Worm (Caenorhabditis elegans): ENCODE measurements around the gene M05D6.1.

ce11 chrII:8450750-8451149 lies 24.5 kb downstream of the M05D6.1 start:
- TF ChIP-seq ref-2 (tag; optimal IDR thresholded peaks at IDR 0.05) (no peak), fkh-10 (GFP tag; optimal IDR thresholded peaks at IDR 0.05) (no peak), dmd-4 (tag; optimal IDR thresholded peaks at IDR 0.05; ENCODE audit: borderline replicate concordance) (no peak), hlh-30 (tag; optimal IDR thresholded peaks at IDR 0.05; ENCODE audit: insufficient read depth) (no peak), lim-6 (tag; optimal IDR thresholded peaks at IDR 0.05) (no peak), sox-4 (tag; optimal IDR thresholded peaks at IDR 0.05) (no peak), elt-4 (tag; optimal IDR thresholded peaks at IDR 0.05) (no peak), rnt-1 (tag; optimal IDR thresholded peaks at IDR 0.05) (no peak)
